Fruit fly (Drosophila melanogaster): ENCODE data around the gene Dpp10.

The Dpp10 gene

dm6 chr2L:6553041-6553796 lies 47.6 kb downstream of the Dpp10 start:
- TF ChIP-seq CG8159 (tag; optimal IDR thresholded peaks at IDR 0.05) = peak; percentile 46
- TF ChIP-seq Snoo (tag; optimal IDR thresholded peaks at IDR 0.05) = peak; percentile 1
- TF ChIP-seq CG8301 (tag; optimal IDR thresholded peaks at IDR 0.05) = no peak
- TF ChIP-seq CG17806 (tag; optimal IDR thresholded peaks at IDR 0.05) = no peak
- TF ChIP-seq CG4496 (GFP tag; IDR thresholded peaks at IDR 0.05) = no peak
- no peak for TF ChIP-seq CG10348 (GFP tag; IDR thresholded peaks at IDR 0.05)
- TF ChIP-seq Pif1A (GFP tag; optimal IDR thresholded peaks at IDR 0.05) = no peak
- TF ChIP-seq fd96Ca (GFP tag; IDR thresholded peaks at IDR 0.05) = no peak
- peak; percentile 54 for TF ChIP-seq CG13204 (GFP tag; optimal IDR thresholded peaks at IDR 0.05)
- TF ChIP-seq Pif1B (GFP tag; optimal IDR thresholded peaks at IDR 0.05) = no peak
- no peak for TF ChIP-seq CG34367 (tag; optimal IDR thresholded peaks at IDR 0.05)
- TF ChIP-seq CG12605 (GFP tag; IDR thresholded peaks at IDR 0.05) = no peak
- peak; percentile 41 for TF ChIP-seq CG15710 (tag; optimal IDR thresholded peaks at IDR 0.05)
- no peak for TF ChIP-seq CG32121 (GFP tag; IDR thresholded peaks at IDR 0.05)
- no peak for TF ChIP-seq CG14655 (GFP tag; optimal IDR thresholded peaks at IDR 0.05)
- TF ChIP-seq rn (GFP tag; IDR thresholded peaks at IDR 0.05) = no peak
- TF ChIP-seq D1 (tag; optimal IDR thresholded peaks at IDR 0.05) = no peak
- peak; percentile 99 for TF ChIP-seq EcR (GFP tag; optimal IDR thresholded peaks at IDR 0.05)
- TF ChIP-seq gl (tag; optimal IDR thresholded peaks at IDR 0.05) = peak; percentile 16
- TF ChIP-seq CG9948 (tag; optimal IDR thresholded peaks at IDR 0.05) = peak; percentile 18
- no peak for TF ChIP-seq Ets98B (GFP tag; IDR thresholded peaks at IDR 0.05)

dm6 chr2L:6552345-6552744 lies 48.5 kb downstream of the Dpp10 start:
- TF ChIP-seq CG8301 (tag; optimal IDR thresholded peaks at IDR 0.05) (no peak), CG14655 (GFP tag; optimal IDR thresholded peaks at IDR 0.05) (no peak), rn (GFP tag; IDR thresholded peaks at IDR 0.05) (no peak), CG10348 (GFP tag; IDR thresholded peaks at IDR 0.05) (no peak), CG17806 (tag; optimal IDR thresholded peaks at IDR 0.05) (no peak), CG4496 (GFP tag; IDR thresholded peaks at IDR 0.05) (no peak), Pif1A (GFP tag; optimal IDR thresholded peaks at IDR 0.05) (no peak), EcR (GFP tag; optimal IDR thresholded peaks at IDR 0.05) (no peak), Ets98B (GFP tag; IDR thresholded peaks at IDR 0.05) (no peak), CG15710 (tag; optimal IDR thresholded peaks at IDR 0.05) (no peak), fd96Ca (GFP tag; IDR thresholded peaks at IDR 0.05) (no peak), gl (tag; optimal IDR thresholded peaks at IDR 0.05) (no peak), Snoo (tag; optimal IDR thresholded peaks at IDR 0.05) (no peak), Pif1B (GFP tag; optimal IDR thresholded peaks at IDR 0.05) (no peak), D1 (tag; optimal IDR thresholded peaks at IDR 0.05) (no peak), CG12605 (GFP tag; IDR thresholded peaks at IDR 0.05) (no peak), CG34367 (tag; optimal IDR thresholded peaks at IDR 0.05) (no peak), CG32121 (GFP tag; IDR thresholded peaks at IDR 0.05) (no peak), CG8159 (tag; optimal IDR thresholded peaks at IDR 0.05) (no peak), CG13204 (GFP tag; optimal IDR thresholded peaks at IDR 0.05) (no peak)

- TF ChIP-seq Snoo (tag; optimal IDR thresholded peaks at IDR 0.05) = peak; percentile 16
- TF ChIP-seq CG8301 (tag; optimal IDR thresholded peaks at IDR 0.05) = no peak
- TF ChIP-seq CG9948 (tag; optimal IDR thresholded peaks at IDR 0.05) = no peak
Measured at dm6 chr2L:6551452-6551851, 49.4 kb downstream of the Dpp10 start.

dm6 chr2L:6550809-6551208 lies 50.1 kb downstream of the Dpp10 start:
- no peak for TF ChIP-seq fd96Ca (GFP tag; IDR thresholded peaks at IDR 0.05)
- no peak for TF ChIP-seq CG10348 (GFP tag; IDR thresholded peaks at IDR 0.05)
- no peak for TF ChIP-seq CG13204 (GFP tag; optimal IDR thresholded peaks at IDR 0.05)
- TF ChIP-seq D1 (tag; optimal IDR thresholded peaks at IDR 0.05) = no peak
- no peak for TF ChIP-seq CG32121 (GFP tag; IDR thresholded peaks at IDR 0.05)

- TF ChIP-seq CG4496 (GFP tag; IDR thresholded peaks at IDR 0.05) (no peak), CG14655 (GFP tag; optimal IDR thresholded peaks at IDR 0.05) (no peak)
Measured at dm6 chr2L:6547978-6548377, 52.9 kb downstream of the Dpp10 start.

dm6 chr2L:6546883-6547471 lies 53.9 kb downstream of the Dpp10 start, which contains the start of gene eya:
TSS of gene eya (minus strand) at chr2L:6546976.
- no peak for TF ChIP-seq Pif1B (GFP tag; optimal IDR thresholded peaks at IDR 0.05)
- no peak for TF ChIP-seq CG8159 (tag; optimal IDR thresholded peaks at IDR 0.05)
- no peak for TF ChIP-seq CG9948 (tag; optimal IDR thresholded peaks at IDR 0.05)

Measured in whole organism, pupa.